Worm (Caenorhabditis elegans): ENCODE results near the gene wrt-5.

wrt-5 gene

ce11 chrIV:4025923-4026322 lies 25.5 kb downstream of the wrt-5 start:
- TF ChIP-seq ceh-43 (GFP tag; optimal IDR thresholded peaks at IDR 0.05) (no peak), lsy-2 (tag; optimal IDR thresholded peaks at IDR 0.05) (no peak), flh-1 (GFP tag; optimal IDR thresholded peaks at IDR 0.05) (no peak), hlh-1 (tag; optimal IDR thresholded peaks at IDR 0.05) (peak; percentile 12)

- TF ChIP-seq nhr-28 (tag; optimal IDR thresholded peaks at IDR 0.05) (no peak), M03D4.4 (tag; optimal IDR thresholded peaks at IDR 0.05) (no peak), elt-1 (tag; optimal IDR thresholded peaks at IDR 0.05; ENCODE audit: borderline replicate concordance, insufficient read depth) (no peak), hlh-1 (tag; optimal IDR thresholded peaks at IDR 0.05) (peak; percentile 8), pha-4 (tag; optimal IDR thresholded peaks at IDR 0.05) (peak; percentile 34), unc-62 (GFP tag; optimal IDR thresholded peaks at IDR 0.05) (no peak), lsy-2 (tag; optimal IDR thresholded peaks at IDR 0.05) (no peak), mab-5 (tag; optimal IDR thresholded peaks at IDR 0.05) (no peak), nhr-237 (tag; optimal IDR thresholded peaks at IDR 0.05) (peak; percentile 33), lin-13 (tag; optimal IDR thresholded peaks at IDR 0.05) (no peak), zip-8 (tag; optimal IDR thresholded peaks at IDR 0.05) (peak; percentile 55), ceh-43 (GFP tag; optimal IDR thresholded peaks at IDR 0.05) (no peak), ztf-11 (tag; optimal IDR thresholded peaks at IDR 0.05) (no peak), nhr-2 (tag; optimal IDR thresholded peaks at IDR 0.05) (no peak), tbx-8 (GFP tag; optimal IDR thresholded peaks at IDR 0.05) (no peak), mep-1 (tag; optimal IDR thresholded peaks at IDR 0.05) (no peak), ces-1 (GFP tag; optimal IDR thresholded peaks at IDR 0.05) (no peak), ceh-39 (tag; optimal IDR thresholded peaks at IDR 0.05) (no peak)
Measured at ce11 chrIV:4024159-4025004, 27.1 kb downstream of the wrt-5 start.

ce11 chrIV:4021847-4022780 lies 29.3 kb downstream of the wrt-5 start:
- no peak for TF ChIP-seq lin-13 (tag; optimal IDR thresholded peaks at IDR 0.05)
- peak; percentile 35 for TF ChIP-seq ces-1 (GFP tag; optimal IDR thresholded peaks at IDR 0.05)
- TF ChIP-seq nhr-12 (tag; optimal IDR thresholded peaks at IDR 0.05) = no peak
- TF ChIP-seq lsy-2 (tag; optimal IDR thresholded peaks at IDR 0.05) = no peak
- no peak for TF ChIP-seq unc-120 (tag; optimal IDR thresholded peaks at IDR 0.05; ENCODE audit: poor library complexity, severe bottlenecking)
- no peak for TF ChIP-seq elt-3 (tag; optimal IDR thresholded peaks at IDR 0.05)
- TF ChIP-seq mab-5 (tag; optimal IDR thresholded peaks at IDR 0.05) = no peak
- TF ChIP-seq blmp-1 (tag; optimal IDR thresholded peaks at IDR 0.05) = peak; percentile 24
- peak; percentile 23 for TF ChIP-seq elt-1 (tag; optimal IDR thresholded peaks at IDR 0.05; ENCODE audit: borderline replicate concordance, insufficient read depth)
- no peak for TF ChIP-seq nhr-76 (tag; optimal IDR thresholded peaks at IDR 0.05)
- no peak for TF ChIP-seq drap-1 (GFP tag; optimal IDR thresholded peaks at IDR 0.05)
- TF ChIP-seq bed-3 (GFP tag; optimal IDR thresholded peaks at IDR 0.05) = no peak
- TF ChIP-seq lin-32 (GFP tag; optimal IDR thresholded peaks at IDR 0.05) = no peak
- TF ChIP-seq ceh-39 (tag; optimal IDR thresholded peaks at IDR 0.05) = no peak
- TF ChIP-seq nhr-2 (tag; optimal IDR thresholded peaks at IDR 0.05) = no peak
- peak; percentile 26 for TF ChIP-seq pha-4 (tag; optimal IDR thresholded peaks at IDR 0.05)
- TF ChIP-seq unc-62 (GFP tag; optimal IDR thresholded peaks at IDR 0.05) = peak; percentile 18
- TF ChIP-seq sptf-1 (tag; optimal IDR thresholded peaks at IDR 0.05) = no peak
- TF ChIP-seq mls-2 (tag; optimal IDR thresholded peaks at IDR 0.05) = no peak
- TF ChIP-seq hlh-1 (tag; optimal IDR thresholded peaks at IDR 0.05) = no peak

ce11 chrIV:4019836-4020235 lies 31.6 kb downstream of the wrt-5 start:
- TF ChIP-seq hlh-1 (tag; optimal IDR thresholded peaks at IDR 0.05) (peak; percentile 56), unc-62 (GFP tag; optimal IDR thresholded peaks at IDR 0.05) (peak; percentile 60), sem-2 (GFP tag; optimal IDR thresholded peaks at IDR 0.05) (no peak), lin-13 (tag; optimal IDR thresholded peaks at IDR 0.05) (peak; percentile 22), unc-120 (tag; optimal IDR thresholded peaks at IDR 0.05; ENCODE audit: poor library complexity, severe bottlenecking) (peak; percentile 63), lin-32 (GFP tag; optimal IDR thresholded peaks at IDR 0.05) (peak; percentile 34), ceh-83 (GFP tag; optimal IDR thresholded peaks at IDR 0.05) (no peak), elt-3 (tag; optimal IDR thresholded peaks at IDR 0.05) (no peak), mep-1 (tag; optimal IDR thresholded peaks at IDR 0.05) (peak; percentile 32), sptf-1 (tag; optimal IDR thresholded peaks at IDR 0.05) (peak; percentile 35), zip-8 (tag; optimal IDR thresholded peaks at IDR 0.05) (no peak), nhr-12 (tag; optimal IDR thresholded peaks at IDR 0.05) (no peak), drap-1 (GFP tag; optimal IDR thresholded peaks at IDR 0.05) (no peak)

All from whole organism, mixed stage, embryonic.